Fruit fly (Drosophila melanogaster) whole organism, embryonic: Measurements from ENCODE around the gene Srp9.
A peak's percentile ranks its signal among the peaks of the same experiment; 100 is the strongest.

ENCODE experiments used
- BEAF-32 ChIP-seq: fragments of 200-800 bp; sonication (Bioruptor generic); optimal IDR thresholded peaks from 3 replicates; lab custom pipeline; 2017; ENCODE audit warnings: missing biosample characterization, missing genetic modification characterization, mild to moderate bottlenecking, moderate library complexity, missing genetic modification reagents
- CG10209 ChIP-seq: fragments of 200-800 bp; sonication (Bioruptor generic); optimal IDR thresholded peaks from 3 replicates; lab custom pipeline; 2017; ENCODE audit warnings: missing biosample characterization, mild to moderate bottlenecking, missing genetic modification characterization, missing genetic modification reagents
- CG10462 ChIP-seq: fragments of 200-800 bp; sonication (Bioruptor generic); optimal IDR thresholded peaks from 2 replicates; lab custom pipeline; 2016; ENCODE audit warnings: missing biosample characterization, missing genetic modification characterization
- CG10959 ChIP-seq: fragments of 200-800 bp; sonication (Bioruptor generic); IDR thresholded peaks from 2 replicates; pipeline ENCODE4 v1.3.6; 2022; ENCODE audit warnings: missing biosample characterization, missing genetic modification characterization
- CG11560 ChIP-seq: fragments of 200-800 bp; sonication (Bioruptor generic); IDR thresholded peaks from 3 replicates; pipeline ENCODE4 v1.3.6; 2022; ENCODE audit warnings: missing biosample characterization, missing genetic modification characterization
- CG12299 ChIP-seq: fragments of 200-800 bp; sonication (Bioruptor generic); optimal IDR thresholded peaks from 2 replicates; lab custom pipeline; 2018; ENCODE audit warnings: missing biosample characterization, mild to moderate bottlenecking, missing genetic modification characterization
- CG1233 ChIP-seq: fragments of 200-800 bp; sonication (Bioruptor generic); optimal IDR thresholded peaks from 4 replicates; lab custom pipeline; 2018; ENCODE audit warnings: missing biosample characterization, mild to moderate bottlenecking, missing genetic modification characterization
- CG13296 ChIP-seq: fragments of 200-800 bp; sonication (Bioruptor generic); optimal IDR thresholded peaks from 3 replicates; lab custom pipeline; 2018; ENCODE audit warnings: missing biosample characterization, mild to moderate bottlenecking, missing genetic modification characterization
- CG14710 ChIP-seq: fragments of 200-800 bp; sonication (Bioruptor generic); optimal IDR thresholded peaks from 3 replicates; lab custom pipeline; 2019; ENCODE audit warnings: missing biosample characterization, mild to moderate bottlenecking, missing genetic modification characterization, moderate library complexity
- CG14965 ChIP-seq: fragments of 200-800 bp; sonication (Bioruptor generic); optimal IDR thresholded peaks from 2 replicates; lab custom pipeline; 2016; ENCODE audit warnings: missing biosample characterization, missing genetic modification characterization, borderline replicate concordance
- CG17328 ChIP-seq: fragments of 200-800 bp; sonication (Bioruptor generic); IDR thresholded peaks from 2 replicates; pipeline ENCODE4 v1.3.6; 2022; ENCODE audit warnings: missing biosample characterization, missing genetic modification characterization
- CG17568 ChIP-seq: fragments of 200-800 bp; sonication (Bioruptor generic); optimal IDR thresholded peaks from 2 replicates; lab custom pipeline; 2018; ENCODE audit warnings: missing biosample characterization, mild to moderate bottlenecking, missing genetic modification characterization, moderate library complexity
- CG17912 ChIP-seq: fragments of 200-800 bp; sonication (Bioruptor generic); optimal IDR thresholded peaks from 2 replicates; lab custom pipeline; 2018; ENCODE audit warnings: missing biosample characterization, mild to moderate bottlenecking, missing genetic modification characterization
- CG18011 ChIP-seq: fragments of 200-800 bp; sonication (Bioruptor generic); optimal IDR thresholded peaks from 2 replicates; lab custom pipeline; 2017; ENCODE audit warnings: missing biosample characterization, missing genetic modification characterization, mild to moderate bottlenecking, moderate library complexity, missing genotype
- CG3065 ChIP-seq: fragments of 200-800 bp; sonication (Bioruptor generic); optimal IDR thresholded peaks from 2 replicates; lab custom pipeline; 2016; ENCODE audit warnings: missing biosample characterization, missing genetic modification characterization
- CG32532 ChIP-seq: fragments of 200-800 bp; sonication (Bioruptor generic); IDR thresholded peaks from 2 replicates; pipeline ENCODE4 v1.3.6; 2022; ENCODE audit warnings: missing biosample characterization, missing genetic modification characterization
- CG42726 ChIP-seq: fragments of 200-800 bp; sonication (Bioruptor generic); IDR thresholded peaks from 2 replicates; pipeline ENCODE4 v1.3.6; 2022; ENCODE audit warnings: missing biosample characterization, missing genetic modification characterization; ENCODE audit not compliant: partially characterized antibody
- CG4404 ChIP-seq: fragments of 200-800 bp; sonication (Bioruptor generic); IDR thresholded peaks from 2 replicates; pipeline ENCODE4 v1.3.6; 2022; ENCODE audit warnings: missing biosample characterization, missing genetic modification characterization
- CG6683 ChIP-seq: fragments of 200-800 bp; sonication (Bioruptor generic); optimal IDR thresholded peaks from 2 replicates; lab custom pipeline; 2017; ENCODE audit warnings: missing biosample characterization, mild to moderate bottlenecking, missing genetic modification characterization, missing genetic modification reagents
- CG8924 ChIP-seq: fragments of 200-800 bp; optimal IDR thresholded peaks from 3 replicates; lab custom pipeline; 2019; ENCODE audit warnings: missing biosample characterization, mild to moderate bottlenecking, missing genetic modification characterization, moderate library complexity
- CG9932 ChIP-seq: fragments of 200-800 bp; sonication (Bioruptor generic); IDR thresholded peaks from 2 replicates; pipeline ENCODE4 v1.3.6; 2022; ENCODE audit warnings: missing biosample characterization, missing genetic modification characterization
- Dad ChIP-seq: fragments of 200-800 bp; sonication (Bioruptor generic); optimal IDR thresholded peaks from 3 replicates; lab custom pipeline; 2016; ENCODE audit warnings: missing biosample characterization, missing genetic modification characterization
- Dfd ChIP-seq, 2 experiments: fragments of >200 bp; optimal IDR thresholded peaks; 2 replicates each; lab custom pipeline; 2017; ENCODE audit warnings: missing biosample characterization in 2 of 2, missing genetic modification characterization in 2 of 2
- Drgx ChIP-seq: fragments of 200-800 bp; sonication (Bioruptor generic); IDR thresholded peaks from 2 replicates; pipeline ENCODE4 v1.3.6; 2022; ENCODE audit warnings: missing biosample characterization, missing genetic modification characterization
- Gsc ChIP-seq: fragments of 200-800 bp; sonication (Bioruptor generic); IDR thresholded peaks from 2 replicates; pipeline ENCODE4 v1.3.6; 2022; ENCODE audit warnings: missing biosample characterization, missing genetic modification characterization
- Mes4 ChIP-seq: fragments of 200-800 bp; sonication (Bioruptor generic); optimal IDR thresholded peaks from 2 replicates; lab custom pipeline; 2016; ENCODE audit warnings: missing biosample characterization, missing genetic modification characterization
- Oli ChIP-seq: fragments of 200-800 bp; sonication (Bioruptor generic); optimal IDR thresholded peaks from 2 replicates; lab custom pipeline; 2018; ENCODE audit warnings: missing biosample characterization, mild to moderate bottlenecking, missing genetic modification characterization, moderate library complexity
- Ptx1 ChIP-seq: fragments of 200-800 bp; sonication (Bioruptor generic); IDR thresholded peaks from 2 replicates; pipeline ENCODE4 v1.3.6; 2022; ENCODE audit warnings: missing biosample characterization, missing genetic modification characterization
- Spps ChIP-seq: fragments of 200-800 bp; sonication (Bioruptor generic); optimal IDR thresholded peaks from 2 replicates; lab custom pipeline; 2018; ENCODE audit warnings: missing biosample characterization, mild to moderate bottlenecking, missing genetic modification characterization
- cad ChIP-seq: fragments of >200 bp; optimal IDR thresholded peaks from 2 replicates; lab custom pipeline; 2017; ENCODE audit warnings: missing biosample characterization, missing genetic modification characterization
- crol ChIP-seq: fragments of 200-800 bp; sonication (Bioruptor generic); IDR thresholded peaks from 2 replicates; pipeline ENCODE4 v1.3.6; 2022; ENCODE audit warnings: missing biosample characterization, missing genetic modification characterization
- dimm ChIP-seq: fragments of 200-800 bp; sonication (Bioruptor generic); IDR thresholded peaks from 2 replicates; pipeline ENCODE4 v1.3.6; 2022; ENCODE audit warnings: missing biosample characterization, missing genetic modification characterization
- dmrt11E ChIP-seq: fragments of 200-800 bp; sonication (Bioruptor generic); optimal IDR thresholded peaks from 3 replicates; lab custom pipeline; 2018; ENCODE audit warnings: missing biosample characterization, mild to moderate bottlenecking, missing genetic modification characterization, moderate library complexity
- dmrt99B ChIP-seq: fragments of 200-800 bp; sonication (Bioruptor generic); optimal IDR thresholded peaks from 2 replicates; lab custom pipeline; 2018; ENCODE audit warnings: missing biosample characterization, mild to moderate bottlenecking, missing genetic modification characterization, moderate library complexity
- dysf ChIP-seq: fragments of 200-800 bp; sonication (Bioruptor generic); IDR thresholded peaks from 3 replicates; pipeline ENCODE4 v1.3.6; 2022; ENCODE audit warnings: missing biosample characterization, missing genetic modification characterization
- ewg ChIP-seq: fragments of 200-800 bp; sonication (Bioruptor generic); optimal IDR thresholded peaks from 3 replicates; lab custom pipeline; 2017; ENCODE audit warnings: mild to moderate bottlenecking, missing biosample characterization, missing genetic modification reagents, missing genetic modification characterization
- exex ChIP-seq: fragments of 200-800 bp; sonication (Bioruptor generic); optimal IDR thresholded peaks from 4 replicates; lab custom pipeline; 2018; ENCODE audit warnings: missing biosample characterization, mild to moderate bottlenecking, missing genetic modification characterization, moderate library complexity
- gem ChIP-seq: fragments of 200-800 bp; sonication (Bioruptor generic); optimal IDR thresholded peaks from 2 replicates; lab custom pipeline; 2019; ENCODE audit warnings: missing biosample characterization, mild to moderate bottlenecking, missing genetic modification characterization, moderate library complexity
- her ChIP-seq: fragments of 200-800 bp; sonication (Bioruptor generic); optimal IDR thresholded peaks from 2 replicates; lab custom pipeline; 2016; ENCODE audit warnings: missing biosample characterization, missing genetic modification characterization
- insv ChIP-seq, 2 experiments: fragments of 200-800 bp; sonication (Bioruptor generic); optimal IDR thresholded peaks; 3 replicates each; lab custom pipeline; 2016 to 2018; ENCODE audit warnings: missing biosample characterization in 2 of 2, missing genetic modification characterization in 2 of 2
- inv ChIP-seq: fragments of 200-800 bp; sonication (Bioruptor generic); IDR thresholded peaks from 2 replicates; pipeline ENCODE4 v1.3.6; 2022; ENCODE audit warnings: missing biosample characterization, missing genetic modification characterization; ENCODE audit not compliant: partially characterized antibody
- pho ChIP-seq: fragments of 200-800 bp; sonication (Bioruptor generic); optimal IDR thresholded peaks from 2 replicates; lab custom pipeline; 2016; ENCODE audit warnings: missing biosample characterization, missing genetic modification characterization
- psq ChIP-seq: fragments of 200-800 bp; sonication (Bioruptor generic); optimal IDR thresholded peaks from 2 replicates; lab custom pipeline; 2017; ENCODE audit warnings: missing biosample characterization, missing genetic modification characterization
- pum ChIP-seq: fragments of 200-800 bp; sonication (Bioruptor generic); optimal IDR thresholded peaks from 2 replicates; lab custom pipeline; 2016; ENCODE audit warnings: missing biosample characterization, missing genetic modification characterization
- repo ChIP-seq: fragments of 200-800 bp; sonication (Bioruptor generic); optimal IDR thresholded peaks from 2 replicates; lab custom pipeline; 2016; ENCODE audit warnings: missing biosample characterization, missing genetic modification characterization
- rib ChIP-seq: fragments of 200-800 bp; sonication (Bioruptor generic); IDR thresholded peaks from 2 replicates; pipeline ENCODE4 v1.3.6; 2022; ENCODE audit warnings: missing biosample characterization, missing genetic modification characterization
- schlank ChIP-seq: fragments of 200-800 bp; sonication (Bioruptor generic); optimal IDR thresholded peaks from 2 replicates; lab custom pipeline; 2018; ENCODE audit warnings: missing biosample characterization, mild to moderate bottlenecking, missing genetic modification characterization
- tio ChIP-seq: fragments of 200-800 bp; sonication (Bioruptor generic); optimal IDR thresholded peaks from 2 replicates; lab custom pipeline; 2017; ENCODE audit warnings: missing biosample characterization, missing genetic modification characterization, inconsistent platforms
- tna ChIP-seq: fragments of 200-800 bp; sonication (Bioruptor generic); IDR thresholded peaks from 2 replicates; pipeline ENCODE4 v1.3.6; 2022; ENCODE audit warnings: missing biosample characterization, missing genetic modification characterization; ENCODE audit not compliant: partially characterized antibody
- ttk ChIP-seq: fragments of 200-800 bp; sonication (Bioruptor generic); IDR thresholded peaks from 2 replicates; pipeline ENCODE4 v2.1.2; 2022; ENCODE audit warnings: missing biosample characterization, missing genetic modification characterization
- unpg ChIP-seq: fragments of 200-800 bp; sonication (Bioruptor generic); optimal IDR thresholded peaks from 3 replicates; lab custom pipeline; 2018; ENCODE audit warnings: missing biosample characterization, mild to moderate bottlenecking, missing genetic modification characterization, moderate library complexity

Gene Srp9

dm6 chr3L:7963549-7963948 is 27.4 kb downstream of the Srp9 start (continued):
- TF ChIP-seq gem (tag; lab: Kevin White, UChicago) (peak; percentile 35), CG42726 (GFP tag; lab: Robert Waterston, UW) (no peak), tio (GFP tag; lab: Kevin White, UChicago) (no peak), CG10959 (0 out of 2 replicates have a peak, but pooled peaks have one; percentile 15), CG14710 (tag; lab: Kevin White, UChicago) (peak; percentile 7), CG6683 (no peak), BEAF-32 (GFP tag; lab: Kevin White, UChicago) (no peak), unpg (GFP tag; lab: Kevin White, UChicago) (peak; percentile 6), CG17328 (GFP tag; lab: Robert Waterston, UW) (0 out of 2 replicates have a peak, but pooled peaks have one; percentile 37), pho (no peak), CG14965 (GFP tag; lab: Kevin White, UChicago) (no peak), Oli (tag; lab: Kevin White, UChicago) (peak; percentile 17), tna (no peak), Dfd (GFP tag; optimal IDR thresholded peaks at IDR 0.05; lab: Kevin White, UChicago) (no peak), repo (GFP tag; lab: Kevin White, UChicago) (no peak), rib (no peak), CG9932 (GFP tag; lab: Robert Waterston, UW) (no peak), dmrt11E (tag; lab: Kevin White, UChicago) (peak; percentile 36), CG3065 (GFP tag; lab: Kevin White, UChicago) (no peak), CG4404 (0 out of 2 replicates have a peak, but pooled peaks have one; percentile 43), Drgx (no peak), pum (GFP tag; lab: Kevin White, UChicago) (no peak), CG17568 (GFP tag; lab: Kevin White, UChicago) (no peak), dimm (GFP tag; lab: Robert Waterston, UW) (no peak), inv (GFP tag; lab: Robert Waterston, UW) (no peak), insv (GFP tag; optimal IDR thresholded peaks at IDR 0.05; lab: Kevin White, UChicago) (no peak), Dad (no peak), CG10209 (GFP tag; lab: Kevin White, UChicago) (no peak)

DNA sequence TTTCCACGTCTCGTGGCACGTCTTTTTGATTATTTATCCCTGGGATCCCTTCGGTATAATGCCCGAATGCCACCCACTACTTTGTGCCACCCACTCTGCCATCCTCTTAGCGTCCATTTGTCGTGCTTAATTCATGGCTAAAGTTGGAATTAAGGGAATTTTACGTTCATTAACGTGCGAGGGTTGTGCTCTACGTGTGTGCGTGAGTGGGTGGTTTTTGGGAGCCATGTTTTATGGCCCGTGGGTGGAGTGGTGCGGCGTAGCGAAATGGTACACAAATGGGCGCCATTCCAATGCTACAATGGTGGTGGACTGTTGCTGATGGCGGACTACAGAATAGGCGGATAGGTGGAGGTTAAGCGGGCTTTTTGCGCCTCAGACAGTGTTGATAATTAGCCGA is 31.0 kb downstream of the Srp9 start:
- TF ChIP-seq ttk (0 out of 2 replicates have a peak, but pooled peaks have one; percentile 20), cad (GFP tag; lab: Kevin White, UChicago) (no peak), CG18011 (GFP tag; lab: Kevin White, UChicago) (no peak), schlank (tag; lab: Kevin White, UChicago) (no peak), exex (tag; lab: Kevin White, UChicago) (peak; percentile 75), CG17912 (GFP tag; lab: Kevin White, UChicago) (no peak), CG1233 (GFP tag; lab: Kevin White, UChicago) (no peak), Gsc (no peak), CG8924 (no peak), dysf (no peak), CG14965 (GFP tag; lab: Kevin White, UChicago) (no peak), Spps (no peak), Dad (no peak), CG13296 (no peak), ewg (GFP tag; lab: Kevin White, UChicago) (peak; percentile 7), Ptx1 (GFP tag; lab: Robert Waterston, UW) (no peak), CG12299 (tag; lab: Kevin White, UChicago) (no peak), Mes4 (GFP tag; lab: Kevin White, UChicago) (no peak), dmrt99B (no peak), CG32532 (GFP tag; lab: Robert Waterston, UW) (peak; percentile 15; the same call in 1 of the 2 replicates), crol (GFP tag; lab: Robert Waterston, UW) (peak; percentile 12; the same call in 1 of the 2 replicates), psq (GFP tag; lab: Kevin White, UChicago) (no peak), her (GFP tag; lab: Kevin White, UChicago) (no peak), CG11560 (0 out of 3 replicates have a peak, but pooled peaks have one; percentile 17), CG10462 (GFP tag; lab: Kevin White, UChicago) (no peak)
